Fruit fly (Drosophila melanogaster) whole organism, embryonic: ENCODE data around the gene CG5697.

Source experiments
- Adf1 ChIP-seq: fragments of 200-800 bp; sonication (Bioruptor generic); IDR thresholded peaks from 2 replicates; pipeline ENCODE4 v1.3.6; 2022; ENCODE audit warnings: missing biosample characterization, missing genetic modification characterization
- Antp ChIP-seq: fragments of 200-800 bp; sonication (Bioruptor generic); optimal IDR thresholded peaks from 3 replicates; lab custom pipeline; 2016; ENCODE audit warnings: missing biosample characterization, missing genetic modification characterization
- Atf-2 ChIP-seq: fragments of 200-800 bp; sonication (Bioruptor generic); optimal IDR thresholded peaks from 2 replicates; lab custom pipeline; 2016; ENCODE audit warnings: missing biosample characterization, missing genetic modification characterization
- Atf6 ChIP-seq: fragments of 200-800 bp; sonication (Bioruptor generic); IDR thresholded peaks from 2 replicates; pipeline ENCODE4 v1.3.6; 2022; ENCODE audit warnings: missing biosample characterization, missing genetic modification characterization
- B-H2 ChIP-seq: fragments of 200-800 bp; sonication (Bioruptor generic); optimal IDR thresholded peaks from 2 replicates; lab custom pipeline; 2018; ENCODE audit warnings: missing biosample characterization, mild to moderate bottlenecking, missing genetic modification characterization
- CG11456 ChIP-seq: fragments of 200-800 bp; sonication (Bioruptor generic); IDR thresholded peaks from 3 replicates; pipeline ENCODE4 v1.3.6; 2022; ENCODE audit warnings: missing biosample characterization, missing genetic modification characterization
- CG12744 ChIP-seq: fragments of 200-800 bp; sonication (Bioruptor generic); optimal IDR thresholded peaks from 2 replicates; lab custom pipeline; 2016; ENCODE audit warnings: missing biosample characterization, missing genetic modification characterization
- CG12942 ChIP-seq: fragments of 200-800 bp; sonication (Bioruptor generic); optimal IDR thresholded peaks from 3 replicates; lab custom pipeline; 2016; ENCODE audit warnings: missing biosample characterization, missing genetic modification characterization
- CG13287 ChIP-seq: fragments of 200-800 bp; sonication (Bioruptor generic); IDR thresholded peaks from 2 replicates; pipeline ENCODE4 v1.3.6; 2022; ENCODE audit warnings: missing biosample characterization, missing genetic modification characterization; ENCODE audit not compliant: partially characterized antibody
- CG13424 ChIP-seq: fragments of 200-800 bp; sonication (Bioruptor generic); optimal IDR thresholded peaks from 2 replicates; lab custom pipeline; 2019; ENCODE audit warnings: missing biosample characterization, mild to moderate bottlenecking, missing genetic modification characterization, moderate library complexity
- CG15073 ChIP-seq: fragments of 200-800 bp; sonication (Bioruptor generic); optimal IDR thresholded peaks from 2 replicates; lab custom pipeline; 2016; ENCODE audit warnings: missing biosample characterization, missing genetic modification characterization
- CG1603 ChIP-seq: fragments of 200-800 bp; sonication (Bioruptor generic); optimal IDR thresholded peaks from 2 replicates; lab custom pipeline; 2019; ENCODE audit warnings: missing biosample characterization, mild to moderate bottlenecking, missing genetic modification characterization, moderate library complexity
- CG1647 ChIP-seq: fragments of 200-800 bp; sonication (Bioruptor generic); optimal IDR thresholded peaks from 3 replicates; lab custom pipeline; 2016; ENCODE audit warnings: missing biosample characterization, missing genetic modification characterization
- CG16813 ChIP-seq: fragments of 200-800 bp; sonication (Bioruptor generic); IDR thresholded peaks from 3 replicates; pipeline ENCODE4 v1.3.6; 2022; ENCODE audit warnings: missing biosample characterization, missing genetic modification characterization; ENCODE audit not compliant: partially characterized antibody
- CG16863 ChIP-seq: fragments of 200-800 bp; sonication (Bioruptor generic); optimal IDR thresholded peaks from 3 replicates; lab custom pipeline; 2016; ENCODE audit warnings: missing biosample characterization, missing genetic modification characterization
- CG17359 ChIP-seq: fragments of 200-800 bp; sonication (Bioruptor generic); optimal IDR thresholded peaks from 3 replicates; lab custom pipeline; 2018; ENCODE audit warnings: missing biosample characterization, mild to moderate bottlenecking, missing genetic modification characterization, moderate library complexity
- CG2678 ChIP-seq: fragments of 200-800 bp; sonication (Bioruptor generic); optimal IDR thresholded peaks from 3 replicates; lab custom pipeline; 2019; ENCODE audit warnings: missing biosample characterization, mild to moderate bottlenecking, missing genetic modification characterization, moderate library complexity
- CG30020 ChIP-seq: fragments of 200-800 bp; optimal IDR thresholded peaks from 2 replicates; lab custom pipeline; 2019; ENCODE audit warnings: missing biosample characterization, mild to moderate bottlenecking, missing genetic modification characterization, moderate library complexity
- CG31388 ChIP-seq: fragments of 200-800 bp; sonication (Bioruptor generic); optimal IDR thresholded peaks from 2 replicates; lab custom pipeline; 2016; ENCODE audit warnings: missing biosample characterization, missing genetic modification characterization
- CG32532 ChIP-seq: fragments of 200-800 bp; sonication (Bioruptor generic); IDR thresholded peaks from 2 replicates; pipeline ENCODE4 v1.3.6; 2022; ENCODE audit warnings: missing biosample characterization, missing genetic modification characterization
- CG32767 ChIP-seq: fragments of 200-800 bp; sonication (Bioruptor generic); IDR thresholded peaks from 2 replicates; pipeline ENCODE4 v1.3.6; 2022; ENCODE audit warnings: missing biosample characterization, missing genetic modification characterization
- CG9215 ChIP-seq: fragments of 200-800 bp; sonication (Bioruptor generic); IDR thresholded peaks from 2 replicates; pipeline ENCODE4 v1.3.6; 2022; ENCODE audit warnings: missing biosample characterization, missing genetic modification characterization
- CrebB ChIP-seq: fragments of 200-800 bp; sonication (Bioruptor generic); optimal IDR thresholded peaks from 3 replicates; lab custom pipeline; 2018; ENCODE audit warnings: missing biosample characterization, mild to moderate bottlenecking, missing genetic modification characterization
- Doc3 ChIP-seq: fragments of 200-800 bp; sonication (Bioruptor generic); IDR thresholded peaks from 3 replicates; pipeline ENCODE4 v1.3.6; 2022; ENCODE audit warnings: missing biosample characterization, missing genetic modification characterization; ENCODE audit not compliant: partially characterized antibody
- Lhr ChIP-seq: fragments of 200-800 bp; sonication (Bioruptor generic); optimal IDR thresholded peaks from 3 replicates; lab custom pipeline; 2017; ENCODE audit warnings: mild to moderate bottlenecking, missing biosample characterization, missing genetic modification reagents, missing genetic modification characterization
- Med ChIP-seq: fragments of 200-800 bp; sonication (Bioruptor generic); peaks from one replicate; lab custom pipeline; 2016; ENCODE audit warnings: missing biosample characterization, missing genetic modification characterization, mild to moderate bottlenecking, inconsistent platforms, moderate library complexity
- NC2β ChIP-seq: fragments of 200-800 bp; sonication (Bioruptor generic); optimal IDR thresholded peaks from 2 replicates; lab custom pipeline; 2016; ENCODE audit warnings: missing biosample characterization, missing genetic modification characterization
- Nf-YB ChIP-seq: fragments of 200-800 bp; sonication (Bioruptor generic); optimal IDR thresholded peaks from 3 replicates; lab custom pipeline; 2019; ENCODE audit warnings: missing biosample characterization, mild to moderate bottlenecking, missing genetic modification characterization, moderate library complexity
- NfI ChIP-seq: fragments of 200-800 bp; sonication (Bioruptor generic); optimal IDR thresholded peaks from 3 replicates; lab custom pipeline; 2018; ENCODE audit warnings: missing biosample characterization, mild to moderate bottlenecking, missing genetic modification characterization, moderate library complexity
- Pdp1 ChIP-seq, 2 experiments: fragments of 200-800 bp; sonication (Bioruptor generic); optimal IDR thresholded peaks; 3 replicates each; lab custom pipeline; 2016; ENCODE audit warnings: missing biosample characterization in 2 of 2, missing genetic modification characterization in 2 of 2, mild to moderate bottlenecking in 1 of 2, moderate library complexity in 1 of 2
- Xbp1 ChIP-seq: fragments of 200-800 bp; sonication (Bioruptor generic); optimal IDR thresholded peaks from 3 replicates; lab custom pipeline; 2016; ENCODE audit warnings: missing biosample characterization, mild to moderate bottlenecking, missing genetic modification characterization
- ara ChIP-seq: fragments of 200-800 bp; sonication (Bioruptor generic); IDR thresholded peaks from 2 replicates; pipeline ENCODE4 v1.3.6; 2022; ENCODE audit warnings: missing biosample characterization, missing genetic modification characterization
- bigmax ChIP-seq: fragments of 200-800 bp; sonication (Bioruptor generic); optimal IDR thresholded peaks from 2 replicates; lab custom pipeline; 2018; ENCODE audit warnings: missing biosample characterization, mild to moderate bottlenecking, missing genetic modification characterization
- en ChIP-seq: fragments of 200-800 bp; sonication (Bioruptor generic); optimal IDR thresholded peaks from 2 replicates; lab custom pipeline; 2016; ENCODE audit warnings: missing biosample characterization, missing genetic modification characterization
- gce ChIP-seq: fragments of 200-800 bp; sonication (Bioruptor generic); IDR thresholded peaks from 3 replicates; pipeline ENCODE4 v1.3.6; 2022; ENCODE audit warnings: missing biosample characterization, missing genetic modification characterization
- grau ChIP-seq: fragments of 200-800 bp; optimal IDR thresholded peaks from 3 replicates; lab custom pipeline; 2019; ENCODE audit warnings: missing biosample characterization, mild to moderate bottlenecking, missing genetic modification characterization, moderate library complexity
- klu ChIP-seq: fragments of 200-800 bp; sonication (Bioruptor generic); IDR thresholded peaks from 2 replicates; pipeline ENCODE4 v1.3.6; 2022; ENCODE audit warnings: missing biosample characterization, missing genetic modification characterization
- nerfin-2 ChIP-seq: fragments of 200-800 bp; sonication (Bioruptor generic); IDR thresholded peaks from 2 replicates; pipeline ENCODE4 v1.3.6; 2022; ENCODE audit warnings: missing biosample characterization, missing genetic modification characterization; ENCODE audit not compliant: partially characterized antibody
- oc ChIP-seq: fragments of 200-800 bp; sonication (Bioruptor generic); optimal IDR thresholded peaks from 2 replicates; lab custom pipeline; 2018; ENCODE audit warnings: missing biosample characterization, mild to moderate bottlenecking, missing genetic modification characterization, moderate library complexity
- pb ChIP-seq: fragments of 200-800 bp; sonication (Bioruptor generic); optimal IDR thresholded peaks from 3 replicates; lab custom pipeline; 2016; ENCODE audit warnings: missing biosample characterization, missing genetic modification characterization
- peb ChIP-seq: fragments of 200-800 bp; sonication (Bioruptor generic); IDR thresholded peaks from 2 replicates; pipeline ENCODE4 v1.3.6; 2022; ENCODE audit warnings: missing biosample characterization, missing genetic modification characterization
- pho ChIP-seq: fragments of 200-800 bp; sonication (Bioruptor generic); optimal IDR thresholded peaks from 2 replicates; lab custom pipeline; 2016; ENCODE audit warnings: missing biosample characterization, missing genetic modification characterization
- pros ChIP-seq: fragments of 200-800 bp; sonication (Bioruptor generic); optimal IDR thresholded peaks from 3 replicates; lab custom pipeline; 2019; ENCODE audit warnings: missing biosample characterization, mild to moderate bottlenecking, missing genetic modification characterization, moderate library complexity
- repo ChIP-seq: fragments of 200-800 bp; sonication (Bioruptor generic); optimal IDR thresholded peaks from 2 replicates; lab custom pipeline; 2016; ENCODE audit warnings: missing biosample characterization, missing genetic modification characterization
- sd ChIP-seq: fragments of 200-800 bp; sonication (Bioruptor generic); optimal IDR thresholded peaks from 3 replicates; lab custom pipeline; 2018; ENCODE audit warnings: missing biosample characterization, mild to moderate bottlenecking, missing genetic modification characterization, moderate library complexity
- stc ChIP-seq: fragments of 200-800 bp; sonication (Bioruptor generic); IDR thresholded peaks from 2 replicates; pipeline ENCODE4 v1.3.6; 2022; ENCODE audit warnings: missing biosample characterization, missing genetic modification characterization
- tup ChIP-seq: fragments of 200-800 bp; sonication (Bioruptor generic); optimal IDR thresholded peaks from 2 replicates; lab custom pipeline; 2016; ENCODE audit warnings: missing biosample characterization, mild to moderate bottlenecking, missing genetic modification characterization, moderate library complexity
- twi ChIP-seq: fragments of 200-800 bp; optimal IDR thresholded peaks from 2 replicates; lab custom pipeline; 2019; ENCODE audit warnings: missing biosample characterization, mild to moderate bottlenecking, missing genetic modification characterization, moderate library complexity
- zfh1 ChIP-seq: fragments of 200-800 bp; sonication (Bioruptor generic); IDR thresholded peaks from 3 replicates; pipeline ENCODE4 v1.3.6; 2022; ENCODE audit warnings: missing biosample characterization, missing genetic modification characterization
- zfh2 ChIP-seq: fragments of 200-800 bp; sonication (Bioruptor generic); optimal IDR thresholded peaks from 2 replicates; lab custom pipeline; 2016; ENCODE audit warnings: missing biosample characterization, missing genetic modification characterization

The CG5697 gene

DNA sequence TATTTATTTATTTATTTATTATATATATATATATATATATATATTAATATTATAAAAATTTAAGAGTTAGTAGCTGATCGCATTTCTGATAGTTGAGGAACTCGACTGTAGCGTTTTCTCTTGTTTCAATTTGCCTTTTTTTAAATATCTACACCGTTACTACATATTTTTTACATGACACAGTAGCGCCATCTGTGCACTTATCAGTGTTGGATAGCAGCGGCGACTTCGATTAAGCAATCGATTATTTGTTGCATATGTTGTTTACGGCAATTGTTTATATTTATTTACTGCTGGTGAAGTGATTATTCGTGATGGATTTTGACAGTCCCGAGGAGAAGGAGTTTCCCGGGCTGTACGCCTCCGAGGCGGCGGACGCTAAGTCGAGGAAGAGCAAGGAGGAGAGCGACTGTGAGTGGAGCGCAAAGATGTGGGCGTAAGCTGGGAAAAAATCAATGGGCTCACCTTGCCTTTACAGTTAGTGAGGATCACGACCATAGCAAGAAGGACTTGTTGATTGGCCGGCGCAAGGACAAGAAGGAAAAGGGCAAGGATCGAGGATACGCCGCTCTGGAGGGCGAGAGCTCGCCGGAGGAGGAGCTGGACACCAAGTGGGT, 1.8 kb downstream of the CG5697 start, which contains the start of gene Rlip (continued):
- peak; percentile 53 for TF ChIP-seq Xbp1 (GFP tag; lab: Kevin White, UChicago)
- peak; percentile 20 for TF ChIP-seq CG2678 (tag; lab: Kevin White, UChicago)
- peak; percentile 21 for TF ChIP-seq CG16863
- TF ChIP-seq B-H2 (GFP tag; lab: Kevin White, UChicago) = peak; percentile 49
- no peak for TF ChIP-seq Adf1 (GFP tag; lab: Robert Waterston, UW)
- TF ChIP-seq CG32532 (GFP tag; lab: Robert Waterston, UW) = peak; percentile 62
- peak; percentile 37; the same call in 1 of the 2 replicates for TF ChIP-seq nerfin-2
- TF ChIP-seq CG32767 (GFP tag; lab: Robert Waterston, UW) = no peak
- peak; percentile 75 for TF ChIP-seq CG1603
- no peak for TF ChIP-seq gce (GFP tag; lab: Robert Waterston, UW)
- TF ChIP-seq twi = peak; percentile 21
- no peak for TF ChIP-seq en (GFP tag; lab: Kevin White, UChicago)
- no peak for TF ChIP-seq Nf-YB (GFP tag; lab: Kevin White, UChicago)
- no peak for TF ChIP-seq ara (GFP tag; lab: Robert Waterston, UW)
- no peak for TF ChIP-seq CG13424
- TF ChIP-seq klu (GFP tag; lab: Robert Waterston, UW) = peak; percentile 29; the same call in 1 of the 2 replicates
- peak; percentile 62 for TF ChIP-seq CG16813 (GFP tag; lab: Robert Waterston, UW)
- TF ChIP-seq CG1647 (GFP tag; lab: Kevin White, UChicago) = peak; percentile 53
- no peak for TF ChIP-seq CG15073
- TF ChIP-seq sd (tag; lab: Kevin White, UChicago) = no peak
- no peak for TF ChIP-seq oc (tag; lab: Kevin White, UChicago)
- no peak for TF ChIP-seq CrebB (tag; lab: Kevin White, UChicago)
- no peak for TF ChIP-seq CG31388
- TF ChIP-seq tup (GFP tag; lab: Kevin White, UChicago) = peak; percentile 36
- TF ChIP-seq CG12744 = no peak
- peak; percentile 46 for TF ChIP-seq NfI (GFP tag; lab: Kevin White, UChicago)
- no peak for TF ChIP-seq bigmax (GFP tag; lab: Kevin White, UChicago)
- no peak for TF ChIP-seq Atf6 (GFP tag; lab: Robert Waterston, UW)
- TF ChIP-seq Doc3 (GFP tag; lab: Robert Waterston, UW) = no peak
- peak; percentile 15 for TF ChIP-seq Lhr (GFP tag; lab: Kevin White, UChicago)
- TF ChIP-seq Pdp1 (GFP tag; optimal IDR thresholded peaks at IDR 0.05; lab: Kevin White, UChicago) = peak; percentile 59 to 96
- TF ChIP-seq CG13287 (GFP tag; lab: Robert Waterston, UW) = peak; percentile 79
- TF ChIP-seq pros (GFP tag; lab: Kevin White, UChicago) = no peak
- TF ChIP-seq CG9215 (GFP tag; lab: Robert Waterston, UW) = peak; percentile 25; the same call in 1 of the 2 replicates
- peak; percentile 95 for TF ChIP-seq Med (GFP tag; lab: Kevin White, UChicago)
- TF ChIP-seq CG11456 (GFP tag; lab: Robert Waterston, UW) = peak; percentile 85
- TF ChIP-seq Atf-2 = peak; percentile 15
- peak; percentile 24 for TF ChIP-seq CG17359 (tag; lab: Kevin White, UChicago)
- TF ChIP-seq repo (GFP tag; lab: Kevin White, UChicago) = peak; percentile 48
- TF ChIP-seq CG12942 (GFP tag; lab: Kevin White, UChicago) = peak; percentile 23
- TF ChIP-seq pho (GFP tag; lab: Kevin White, UChicago) = peak; percentile 42
- no peak for TF ChIP-seq grau
- TF ChIP-seq CG30020 (tag; lab: Kevin White, UChicago) = no peak
- TF ChIP-seq zfh1 = peak; percentile 75
- no peak for TF ChIP-seq NC2β (GFP tag; lab: Kevin White, UChicago)
- no peak for TF ChIP-seq pb (GFP tag; lab: Kevin White, UChicago)
- TF ChIP-seq Antp (GFP tag; lab: Kevin White, UChicago) = peak; percentile 60
- no peak for TF ChIP-seq stc (GFP tag; lab: Robert Waterston, UW)
- no peak for TF ChIP-seq peb (GFP tag; lab: Robert Waterston, UW)
- peak; percentile 55 for TF ChIP-seq zfh2 (GFP tag; lab: Kevin White, UChicago)
